Fruit fly (Drosophila melanogaster) whole organism, embryonic: ENCODE measurements around the gene CG5886.

Experiments
- ATbp ChIP-seq: fragments of 200-800 bp; sonication (Bioruptor generic); optimal IDR thresholded peaks from 2 replicates; lab custom pipeline; 2017; ENCODE audit warnings: missing biosample characterization, mild to moderate bottlenecking, missing genetic modification characterization, missing genetic modification reagents
- CG10321 ChIP-seq: fragments of 200-800 bp; sonication (Bioruptor generic); IDR thresholded peaks from 2 replicates; pipeline ENCODE4 v1.3.6; 2022; ENCODE audit warnings: missing biosample characterization, missing genetic modification characterization
- CG11085 ChIP-seq: fragments of 200-800 bp; sonication (Bioruptor generic); IDR thresholded peaks from 2 replicates; pipeline ENCODE4 v1.3.6; 2022; ENCODE audit warnings: missing biosample characterization, missing genetic modification characterization
- CG11093 ChIP-seq: fragments of 200-800 bp; sonication (Bioruptor generic); IDR thresholded peaks from 3 replicates; pipeline ENCODE4 v1.3.6; 2022; ENCODE audit warnings: missing biosample characterization, missing genetic modification characterization
- CG11695 ChIP-seq: fragments of 200-800 bp; sonication (Bioruptor generic); IDR thresholded peaks from 3 replicates; pipeline ENCODE4 v1.3.6; 2022; ENCODE audit warnings: missing biosample characterization, missing genetic modification characterization
- CG11696 ChIP-seq: fragments of 200-800 bp; sonication (Bioruptor generic); IDR thresholded peaks from 2 replicates; pipeline ENCODE4 v1.3.6; 2022; ENCODE audit warnings: missing biosample characterization, missing genetic modification characterization
- CG15696 ChIP-seq: fragments of 200-800 bp; sonication (Bioruptor generic); optimal IDR thresholded peaks from 2 replicates; lab custom pipeline; 2019; ENCODE audit warnings: missing biosample characterization, mild to moderate bottlenecking, missing genetic modification characterization, moderate library complexity
- CG1647 ChIP-seq: fragments of 200-800 bp; sonication (Bioruptor generic); optimal IDR thresholded peaks from 3 replicates; lab custom pipeline; 2016; ENCODE audit warnings: missing biosample characterization, missing genetic modification characterization
- CG17328 ChIP-seq: fragments of 200-800 bp; sonication (Bioruptor generic); IDR thresholded peaks from 2 replicates; pipeline ENCODE4 v1.3.6; 2022; ENCODE audit warnings: missing biosample characterization, missing genetic modification characterization
- CG17361 ChIP-seq: fragments of 200-800 bp; sonication (Bioruptor generic); IDR thresholded peaks from 3 replicates; pipeline ENCODE4 v1.3.6; 2022; ENCODE audit warnings: missing biosample characterization, missing genetic modification characterization
- CG17385 ChIP-seq: fragments of 200-800 bp; sonication (Bioruptor generic); optimal IDR thresholded peaks from 3 replicates; lab custom pipeline; 2018; ENCODE audit warnings: missing biosample characterization, mild to moderate bottlenecking, missing genetic modification characterization
- CG2129 ChIP-seq: fragments of 200-800 bp; sonication (Bioruptor generic); IDR thresholded peaks from 2 replicates; pipeline ENCODE4 v1.3.6; 2022; ENCODE audit warnings: missing biosample characterization, missing genetic modification characterization; ENCODE audit not compliant: partially characterized antibody
- CG3163 ChIP-seq: fragments of 200-800 bp; sonication (Bioruptor generic); optimal IDR thresholded peaks from 3 replicates; lab custom pipeline; 2016; ENCODE audit warnings: missing biosample characterization, missing genetic modification characterization
- CG32532 ChIP-seq: fragments of 200-800 bp; sonication (Bioruptor generic); IDR thresholded peaks from 2 replicates; pipeline ENCODE4 v1.3.6; 2022; ENCODE audit warnings: missing biosample characterization, missing genetic modification characterization
- CG32767 ChIP-seq: fragments of 200-800 bp; sonication (Bioruptor generic); IDR thresholded peaks from 2 replicates; pipeline ENCODE4 v1.3.6; 2022; ENCODE audit warnings: missing biosample characterization, missing genetic modification characterization
- CG3407 ChIP-seq: fragments of 200-800 bp; sonication (Bioruptor generic); optimal IDR thresholded peaks from 2 replicates; lab custom pipeline; 2018; ENCODE audit warnings: missing biosample characterization, mild to moderate bottlenecking, missing genetic modification characterization
- CG4282 ChIP-seq: fragments of 200-800 bp; sonication (Bioruptor generic); optimal IDR thresholded peaks from 2 replicates; lab custom pipeline; 2016; ENCODE audit warnings: missing biosample characterization, missing genetic modification characterization
- CG43689 ChIP-seq: fragments of 200-800 bp; sonication (Bioruptor generic); IDR thresholded peaks from 2 replicates; pipeline ENCODE4 v1.3.6; 2022; ENCODE audit warnings: missing biosample characterization, missing genetic modification characterization
- CG5953 ChIP-seq: fragments of 200-800 bp; sonication (Bioruptor generic); IDR thresholded peaks from 2 replicates; pipeline ENCODE4 v1.3.6; 2022; ENCODE audit warnings: missing biosample characterization, missing genetic modification characterization
- CG6254 ChIP-seq: fragments of 200-800 bp; sonication (Bioruptor generic); optimal IDR thresholded peaks from 3 replicates; lab custom pipeline; 2017; ENCODE audit warnings: mild to moderate bottlenecking, missing biosample characterization, missing genetic modification reagents, missing genetic modification characterization
- CG6791 ChIP-seq: fragments of 200-800 bp; sonication (Bioruptor generic); IDR thresholded peaks from 3 replicates; pipeline ENCODE4 v1.3.6; 2022; ENCODE audit warnings: missing biosample characterization, missing genetic modification characterization; ENCODE audit not compliant: partially characterized antibody
- CG8281 ChIP-seq: fragments of 200-800 bp; sonication (Bioruptor generic); optimal IDR thresholded peaks from 2 replicates; lab custom pipeline; 2018; ENCODE audit warnings: missing biosample characterization, mild to moderate bottlenecking, missing genetic modification characterization, moderate library complexity
- Doc2 ChIP-seq: fragments of 200-800 bp; sonication (Bioruptor generic); IDR thresholded peaks from 2 replicates; pipeline ENCODE4 v1.3.6; 2022; ENCODE audit warnings: missing biosample characterization, missing genetic modification characterization
- Doc3 ChIP-seq: fragments of 200-800 bp; sonication (Bioruptor generic); IDR thresholded peaks from 3 replicates; pipeline ENCODE4 v1.3.6; 2022; ENCODE audit warnings: missing biosample characterization, missing genetic modification characterization; ENCODE audit not compliant: partially characterized antibody
- HLH3B ChIP-seq: fragments of 200-800 bp; sonication (Bioruptor generic); IDR thresholded peaks from 2 replicates; pipeline ENCODE4 v1.3.6; 2022; ENCODE audit warnings: missing biosample characterization, missing genetic modification characterization
- MTF-1 ChIP-seq: fragments of 200-800 bp; sonication (Bioruptor generic); optimal IDR thresholded peaks from 2 replicates; lab custom pipeline; 2018; ENCODE audit warnings: missing biosample characterization, mild to moderate bottlenecking, missing genetic modification characterization, borderline replicate concordance
- NC2β ChIP-seq: fragments of 200-800 bp; sonication (Bioruptor generic); optimal IDR thresholded peaks from 2 replicates; lab custom pipeline; 2016; ENCODE audit warnings: missing biosample characterization, missing genetic modification characterization
- Vsx1 ChIP-seq: fragments of 200-800 bp; sonication (Bioruptor generic); optimal IDR thresholded peaks from 2 replicates; lab custom pipeline; 2017; ENCODE audit warnings: missing biosample characterization, mild to moderate bottlenecking, missing genetic modification characterization, missing genetic modification reagents
- bbx ChIP-seq: fragments of 200-800 bp; sonication (Bioruptor generic); IDR thresholded peaks from 2 replicates; pipeline ENCODE4 v1.3.6; 2022; ENCODE audit warnings: missing biosample characterization, missing genetic modification characterization; ENCODE audit not compliant: partially characterized antibody
- btn ChIP-seq: fragments of 200-800 bp; sonication (Bioruptor generic); optimal IDR thresholded peaks from 2 replicates; lab custom pipeline; 2016; ENCODE audit warnings: missing biosample characterization, missing genetic modification characterization
- chif ChIP-seq, 2 experiments: fragments of 200-800 bp; sonication (Bioruptor generic); optimal IDR thresholded peaks; 3 replicates each; lab custom pipeline; 2016; ENCODE audit warnings: missing biosample characterization in 2 of 2, missing genetic modification characterization in 2 of 2
- chinmo ChIP-seq: fragments of 200-800 bp; sonication (Bioruptor generic); IDR thresholded peaks from 4 replicates; pipeline ENCODE4 v1.3.6; 2022; ENCODE audit warnings: missing biosample characterization, missing genetic modification characterization; ENCODE audit not compliant: partially characterized antibody
- crp ChIP-seq, 2 experiments: fragments of 200-800 bp; sonication (Bioruptor generic); optimal IDR thresholded peaks; 2 replicates in 1 of 2; 3 replicates in 1 of 2; lab custom pipeline; 2017; ENCODE audit warnings: missing biosample characterization in 2 of 2, missing genetic modification characterization in 2 of 2, mild to moderate bottlenecking in 1 of 2, moderate library complexity in 1 of 2
- da ChIP-seq: fragments of 200-800 bp; sonication (Bioruptor generic); optimal IDR thresholded peaks from 2 replicates; lab custom pipeline; 2016; ENCODE audit warnings: missing biosample characterization, missing genetic modification characterization
- eyg ChIP-seq: fragments of 200-800 bp; sonication (Bioruptor generic); optimal IDR thresholded peaks from 3 replicates; lab custom pipeline; 2016; ENCODE audit warnings: missing biosample characterization, missing genetic modification characterization
- gem ChIP-seq: fragments of 200-800 bp; sonication (Bioruptor generic); optimal IDR thresholded peaks from 2 replicates; lab custom pipeline; 2019; ENCODE audit warnings: missing biosample characterization, mild to moderate bottlenecking, missing genetic modification characterization, moderate library complexity
- grn ChIP-seq: fragments of 200-800 bp; sonication (Bioruptor generic); optimal IDR thresholded peaks from 3 replicates; lab custom pipeline; 2017; ENCODE audit warnings: missing biosample characterization, missing genetic modification characterization
- gsb ChIP-seq: fragments of 200-800 bp; sonication (Bioruptor generic); IDR thresholded peaks from 2 replicates; pipeline ENCODE4 v1.3.6; 2022; ENCODE audit warnings: missing biosample characterization, missing genetic modification characterization
- hkb ChIP-seq, 2 experiments: fragments of 200-800 bp in 1 of 2; fragments of >200 bp in 1 of 2; sonication (Bioruptor generic) in 1 of 2; IDR thresholded peaks in 1 of 2; optimal IDR thresholded peaks in 1 of 2; 2 replicates each; pipeline versions ENCODE4 v1.3.6 to Lab custom; 2017 to 2022; ENCODE audit warnings: missing biosample characterization in 1 of 2, missing genetic modification characterization in 1 of 2
- hth ChIP-seq: fragments of >200 bp; optimal IDR thresholded peaks from 2 replicates; lab custom pipeline; 2017; ENCODE audit warnings: inconsistent platforms
- jing ChIP-seq: fragments of 200-800 bp; sonication (Bioruptor generic); optimal IDR thresholded peaks from 2 replicates; lab custom pipeline; 2018; ENCODE audit warnings: missing biosample characterization, mild to moderate bottlenecking, missing genetic modification characterization
- p53 ChIP-seq: fragments of 200-800 bp; sonication (Bioruptor generic); optimal IDR thresholded peaks from 2 replicates; lab custom pipeline; 2016; ENCODE audit warnings: missing biosample characterization, missing genetic modification characterization
- pan ChIP-seq, 4 experiments: fragments of >200 bp in 3 of 4; fragments of 200-800 bp in 1 of 4; sonication (Bioruptor generic) in 1 of 4; optimal IDR thresholded peaks in 3 of 4; IDR thresholded peaks in 1 of 4; 2 replicates each; pipeline versions ENCODE4 v1.3.6 to Lab custom; 2017 to 2022; ENCODE audit warnings: missing biosample characterization in 2 of 4, missing genetic modification characterization in 2 of 4, mixed read lengths in 1 of 4
- pros ChIP-seq: fragments of 200-800 bp; sonication (Bioruptor generic); optimal IDR thresholded peaks from 3 replicates; lab custom pipeline; 2019; ENCODE audit warnings: missing biosample characterization, mild to moderate bottlenecking, missing genetic modification characterization, moderate library complexity
- sc ChIP-seq, 3 experiments: fragments of >200 bp in 2 of 3; fragments of 200-800 bp in 1 of 3; sonication (Bioruptor generic) in 1 of 3; optimal IDR thresholded peaks; 2 replicates in 2 of 3; 3 replicates in 1 of 3; lab custom pipeline; 2017; ENCODE audit warnings: mild to moderate bottlenecking in 1 of 3, missing biosample characterization in 1 of 3, missing genetic modification characterization in 1 of 3, missing genetic modification reagents in 1 of 3
- schlank ChIP-seq: fragments of 200-800 bp; sonication (Bioruptor generic); optimal IDR thresholded peaks from 2 replicates; lab custom pipeline; 2018; ENCODE audit warnings: missing biosample characterization, mild to moderate bottlenecking, missing genetic modification characterization
- sim ChIP-seq: fragments of 200-800 bp; sonication (Bioruptor generic); IDR thresholded peaks from 2 replicates; pipeline ENCODE4 v1.3.6; 2022; ENCODE audit warnings: missing biosample characterization, missing genetic modification characterization
- sna ChIP-seq: fragments of 200-800 bp; sonication (Bioruptor generic); IDR thresholded peaks from 2 replicates; pipeline ENCODE4 v1.3.6; 2022; ENCODE audit warnings: missing biosample characterization, missing genetic modification characterization; ENCODE audit not compliant: partially characterized antibody
- vnd ChIP-seq: fragments of 200-800 bp; sonication (Bioruptor generic); IDR thresholded peaks from 3 replicates; pipeline ENCODE4 v1.3.6; 2022; ENCODE audit warnings: missing biosample characterization, missing genetic modification characterization; ENCODE audit not compliant: partially characterized antibody

Gene CG5886

dm6 chr3R:25884301-25884700, 32.9 kb downstream of the CG5886 start (continued):
- TF ChIP-seq sim (GFP tag; lab: Robert Waterston, UW): no peak
- no peak for TF ChIP-seq crp (GFP tag; optimal IDR thresholded peaks at IDR 0.05; lab: Kevin White, UChicago)
- TF ChIP-seq CG32767 (GFP tag; lab: Robert Waterston, UW): peak; percentile 74
- peak; percentile 78 for TF ChIP-seq CG17328 (GFP tag; lab: Robert Waterston, UW)
- TF ChIP-seq CG8281 (tag; lab: Kevin White, UChicago): peak; percentile 1
- no peak for TF ChIP-seq CG32532 (GFP tag; lab: Robert Waterston, UW)
- no peak for TF ChIP-seq CG43689 (GFP tag; lab: Robert Waterston, UW)
- no peak for TF ChIP-seq gsb (GFP tag; lab: Robert Waterston, UW)
- TF ChIP-seq CG11696: 0 out of 2 replicates have a peak, but pooled peaks have one; percentile 6
- no peak for TF ChIP-seq pros (GFP tag; lab: Kevin White, UChicago)
- no peak for TF ChIP-seq sc (optimal IDR thresholded peaks at IDR 0.05; lab: Kevin White, UChicago)
- TF ChIP-seq sc (GFP tag; optimal IDR thresholded peaks at IDR 0.05; lab: Kevin White, UChicago): peak; percentile 64
- TF ChIP-seq CG5953 (GFP tag; lab: Robert Waterston, UW): no peak
- peak; percentile 63 for TF ChIP-seq CG17385 (GFP tag; lab: Kevin White, UChicago)
- no peak for TF ChIP-seq hth (lab: Kevin White, UChicago)
- no peak for TF ChIP-seq eyg (GFP tag; lab: Kevin White, UChicago)
- peak; percentile 41 for TF ChIP-seq CG15696 (tag; lab: Kevin White, UChicago)
- TF ChIP-seq Doc3 (GFP tag; lab: Robert Waterston, UW): no peak
- TF ChIP-seq Doc2 (GFP tag; lab: Robert Waterston, UW): no peak
- no peak for TF ChIP-seq vnd (GFP tag; lab: Robert Waterston, UW)
- no peak for TF ChIP-seq pan (optimal IDR thresholded peaks at IDR 0.05; lab: Kevin White, UChicago)
- peak in 1 of 2 experiments; percentile 68 for TF ChIP-seq pan (GFP tag; optimal IDR thresholded peaks at IDR 0.05 in 1 of 2, IDR thresholded peaks at IDR 0.05 in 1 of 2)
- no peak for TF ChIP-seq jing (GFP tag; lab: Kevin White, UChicago)
- no peak for TF ChIP-seq NC2β (GFP tag; lab: Kevin White, UChicago)
- no peak for TF ChIP-seq sna (GFP tag; lab: Robert Waterston, UW)
- no peak for TF ChIP-seq CG3163
- peak; percentile 90 for TF ChIP-seq CG17361 (GFP tag; lab: Robert Waterston, UW)
- TF ChIP-seq btn (GFP tag; lab: Kevin White, UChicago): no peak
- TF ChIP-seq ATbp (GFP tag; lab: Kevin White, UChicago): peak; percentile 62
- TF ChIP-seq bbx (GFP tag; lab: Robert Waterston, UW): no peak
- TF ChIP-seq da: no peak
- TF ChIP-seq p53 (GFP tag; lab: Kevin White, UChicago): no peak
- TF ChIP-seq chinmo (GFP tag; lab: Robert Waterston, UW): no peak
- TF ChIP-seq gem (tag; lab: Kevin White, UChicago): peak; percentile 91
- TF ChIP-seq hkb (optimal IDR thresholded peaks at IDR 0.05; lab: Kevin White, UChicago): no peak
- TF ChIP-seq hkb (GFP tag; IDR thresholded peaks at IDR 0.05; lab: Robert Waterston, UW): peak; percentile 52; the same call in 1 of the 2 replicates
- TF ChIP-seq CG10321: 0 out of 2 replicates have a peak, but pooled peaks have one; percentile 9
- peak; percentile 67 for TF ChIP-seq HLH3B
- TF ChIP-seq MTF-1 (GFP tag; lab: Kevin White, UChicago): no peak
- no peak for TF ChIP-seq CG1647
- TF ChIP-seq CG3407 (GFP tag; lab: Kevin White, UChicago): peak; percentile 59
- TF ChIP-seq CG11093 (GFP tag; lab: Robert Waterston, UW): peak; percentile 42; the same call in 1 of the 3 replicates
- TF ChIP-seq CG6791 (GFP tag; lab: Robert Waterston, UW): no peak
- peak; percentile 29 for TF ChIP-seq Vsx1 (GFP tag; lab: Kevin White, UChicago)
- TF ChIP-seq schlank (tag; lab: Kevin White, UChicago): no peak
- peak; percentile 63; the same call in 2 of the 3 replicates for TF ChIP-seq CG11695 (GFP tag; lab: Robert Waterston, UW)
- TF ChIP-seq CG6254 (GFP tag; lab: Kevin White, UChicago): peak; percentile 31
- no peak for TF ChIP-seq CG11085 (GFP tag; lab: Robert Waterston, UW)
- no peak for TF ChIP-seq CG4282 (GFP tag; lab: Kevin White, UChicago)
- TF ChIP-seq chif (GFP tag; optimal IDR thresholded peaks at IDR 0.05; lab: Kevin White, UChicago): peak in 1 of 2 experiments; percentile 33
- TF ChIP-seq grn (GFP tag; lab: Kevin White, UChicago): no peak
- TF ChIP-seq CG2129 (GFP tag; lab: Robert Waterston, UW): no peak
